Fruit fly (Drosophila melanogaster) whole organism, embryonic: ENCODE data around the gene XRCC1.

Source experiments
- Ada2b ChIP-seq: fragments of 200-800 bp; sonication (Bioruptor generic); IDR thresholded peaks from 2 replicates; pipeline ENCODE4 v1.3.6; 2022; ENCODE audit warnings: missing biosample characterization, missing genetic modification characterization
- CG10274 ChIP-seq: fragments of 200-800 bp; sonication (Bioruptor generic); optimal IDR thresholded peaks from 3 replicates; lab custom pipeline; 2017; ENCODE audit warnings: missing biosample characterization, mild to moderate bottlenecking, missing genetic modification characterization
- CG12071 ChIP-seq: fragments of 200-800 bp; sonication (Bioruptor generic); optimal IDR thresholded peaks from 3 replicates; lab custom pipeline; 2018; ENCODE audit warnings: missing biosample characterization, mild to moderate bottlenecking, missing genetic modification characterization
- CG12104 ChIP-seq: fragments of 200-800 bp; sonication (Bioruptor generic); optimal IDR thresholded peaks from 3 replicates; lab custom pipeline; 2016; ENCODE audit warnings: missing biosample characterization, missing genetic modification characterization
- CG1233 ChIP-seq: fragments of 200-800 bp; sonication (Bioruptor generic); optimal IDR thresholded peaks from 4 replicates; lab custom pipeline; 2018; ENCODE audit warnings: missing biosample characterization, mild to moderate bottlenecking, missing genetic modification characterization
- CG14014 ChIP-seq: fragments of 200-800 bp; sonication (Bioruptor generic); IDR thresholded peaks from 2 replicates; pipeline ENCODE4 v1.3.6; 2022; ENCODE audit warnings: missing biosample characterization, missing genetic modification characterization
- CG18599 ChIP-seq: fragments of 200-800 bp; sonication (Bioruptor generic); optimal IDR thresholded peaks from 3 replicates; lab custom pipeline; 2017; ENCODE audit warnings: missing biosample characterization, missing genetic modification characterization, mild to moderate bottlenecking, moderate library complexity, missing genetic modification reagents
- CG2199 ChIP-seq: fragments of 200-800 bp; sonication (Bioruptor generic); IDR thresholded peaks from 3 replicates; pipeline ENCODE4 v1.3.6; 2022; ENCODE audit warnings: missing biosample characterization, missing genetic modification characterization
- CG32772 ChIP-seq: fragments of 200-800 bp; sonication (Bioruptor generic); IDR thresholded peaks from 2 replicates; pipeline ENCODE4 v1.3.6; 2022; ENCODE audit warnings: missing biosample characterization, missing genetic modification characterization
- CG33213 ChIP-seq: fragments of 200-800 bp; sonication (Bioruptor generic); optimal IDR thresholded peaks from 3 replicates; lab custom pipeline; 2016; ENCODE audit warnings: missing biosample characterization, missing genetic modification characterization
- CG3847 ChIP-seq: fragments of 200-800 bp; sonication (Bioruptor generic); IDR thresholded peaks from 2 replicates; pipeline ENCODE4 v1.3.6; 2022; ENCODE audit warnings: missing biosample characterization, missing genetic modification characterization
- CG4404 ChIP-seq: fragments of 200-800 bp; sonication (Bioruptor generic); IDR thresholded peaks from 2 replicates; pipeline ENCODE4 v1.3.6; 2022; ENCODE audit warnings: missing biosample characterization, missing genetic modification characterization
- CG4730 ChIP-seq: fragments of 200-800 bp; sonication (Bioruptor generic); IDR thresholded peaks from 2 replicates; pipeline ENCODE4 v1.3.6; 2022; ENCODE audit warnings: missing biosample characterization, missing genetic modification characterization
- CG5180 ChIP-seq: fragments of 200-800 bp; sonication (Bioruptor generic); optimal IDR thresholded peaks from 3 replicates; lab custom pipeline; 2017; ENCODE audit warnings: missing biosample characterization, missing genetic modification characterization, mild to moderate bottlenecking, moderate library complexity, missing genetic modification reagents
- CG5245 ChIP-seq: fragments of 200-800 bp; sonication (Bioruptor generic); optimal IDR thresholded peaks from 3 replicates; lab custom pipeline; 2016; ENCODE audit warnings: missing biosample characterization, missing genetic modification characterization
- CG6765 ChIP-seq: fragments of 200-800 bp; sonication (Bioruptor generic); optimal IDR thresholded peaks from 3 replicates; lab custom pipeline; 2017; ENCODE audit warnings: missing biosample characterization, mild to moderate bottlenecking, missing genetic modification characterization
- CG7357 ChIP-seq: fragments of 200-800 bp; sonication (Bioruptor generic); IDR thresholded peaks from 3 replicates; pipeline ENCODE4 v1.3.6; 2022; ENCODE audit warnings: missing biosample characterization, missing genetic modification characterization
- CG8281 ChIP-seq: fragments of 200-800 bp; sonication (Bioruptor generic); optimal IDR thresholded peaks from 2 replicates; lab custom pipeline; 2018; ENCODE audit warnings: missing biosample characterization, mild to moderate bottlenecking, missing genetic modification characterization, moderate library complexity
- CG9215 ChIP-seq: fragments of 200-800 bp; sonication (Bioruptor generic); IDR thresholded peaks from 2 replicates; pipeline ENCODE4 v1.3.6; 2022; ENCODE audit warnings: missing biosample characterization, missing genetic modification characterization
- CG9437 ChIP-seq: fragments of 200-800 bp; sonication (Bioruptor generic); optimal IDR thresholded peaks from 2 replicates; lab custom pipeline; 2018; ENCODE audit warnings: missing biosample characterization, mild to moderate bottlenecking, missing genetic modification characterization
- Hr3 ChIP-seq: fragments of 200-800 bp; sonication (Bioruptor generic); optimal IDR thresholded peaks from 3 replicates; lab custom pipeline; 2016; ENCODE audit warnings: missing biosample characterization, missing genetic modification characterization
- Jarid2 ChIP-seq: fragments of 200-800 bp; sonication (Bioruptor generic); optimal IDR thresholded peaks from 3 replicates; lab custom pipeline; 2017; ENCODE audit warnings: mild to moderate bottlenecking, missing biosample characterization, missing genetic modification reagents, missing genetic modification characterization
- Lhr ChIP-seq: fragments of 200-800 bp; sonication (Bioruptor generic); optimal IDR thresholded peaks from 3 replicates; lab custom pipeline; 2017; ENCODE audit warnings: mild to moderate bottlenecking, missing biosample characterization, missing genetic modification reagents, missing genetic modification characterization
- MESR4 ChIP-seq: fragments of 200-800 bp; sonication (Bioruptor generic); optimal IDR thresholded peaks from 2 replicates; lab custom pipeline; 2018; ENCODE audit warnings: missing biosample characterization, mild to moderate bottlenecking, missing genetic modification characterization, moderate library complexity
- Mrtf ChIP-seq: fragments of 200-800 bp; sonication (Bioruptor generic); IDR thresholded peaks from 3 replicates; pipeline ENCODE4 v1.3.6; 2022; ENCODE audit warnings: missing biosample characterization, missing genetic modification characterization
- Pdp1 ChIP-seq, 2 experiments: fragments of 200-800 bp; sonication (Bioruptor generic); optimal IDR thresholded peaks; 3 replicates each; lab custom pipeline; 2016; ENCODE audit warnings: missing biosample characterization in 2 of 2, missing genetic modification characterization in 2 of 2, mild to moderate bottlenecking in 1 of 2, moderate library complexity in 1 of 2
- Spps ChIP-seq: fragments of 200-800 bp; sonication (Bioruptor generic); optimal IDR thresholded peaks from 2 replicates; lab custom pipeline; 2018; ENCODE audit warnings: missing biosample characterization, mild to moderate bottlenecking, missing genetic modification characterization
- Taf1 ChIP-seq: fragments of 200-800 bp; sonication (Bioruptor generic); IDR thresholded peaks from 2 replicates; pipeline ENCODE4 v1.3.6; 2022; ENCODE audit warnings: missing biosample characterization, missing genetic modification characterization
- Trl ChIP-seq, 3 experiments: fragments of >200 bp in 2 of 3; fragments of 200-800 bp in 1 of 3; sonication (Bioruptor generic) in 1 of 3; optimal IDR thresholded peaks; 2 replicates in 1 of 3; 3 replicates in 2 of 3; lab custom pipeline; 2016 to 2017; ENCODE audit warnings: missing biosample characterization in 1 of 3, missing genetic modification characterization in 1 of 3
- Xrp1 ChIP-seq: fragments of 200-800 bp; sonication (Bioruptor generic); IDR thresholded peaks from 2 replicates; pipeline ENCODE4 v1.3.6; 2022; ENCODE audit warnings: missing biosample characterization, missing genetic modification characterization
- abd-A ChIP-seq: fragments of 200-800 bp; sonication (Bioruptor generic); optimal IDR thresholded peaks from 3 replicates; lab custom pipeline; 2019; ENCODE audit warnings: missing biosample characterization, mild to moderate bottlenecking, missing genetic modification characterization, moderate library complexity
- ac ChIP-seq: fragments of 200-800 bp; sonication (Bioruptor generic); optimal IDR thresholded peaks from 3 replicates; lab custom pipeline; 2017; ENCODE audit warnings: missing biosample characterization, mild to moderate bottlenecking, missing genetic modification characterization
- ash1 ChIP-seq: fragments of 200-800 bp; sonication (Bioruptor generic); optimal IDR thresholded peaks from 2 replicates; lab custom pipeline; 2018; ENCODE audit warnings: missing biosample characterization, mild to moderate bottlenecking, missing genetic modification characterization
- ato ChIP-seq: fragments of 200-800 bp; sonication (Bioruptor generic); IDR thresholded peaks from 2 replicates; pipeline ENCODE4 v1.3.6; 2022; ENCODE audit warnings: missing biosample characterization, missing genetic modification characterization; ENCODE audit not compliant: partially characterized antibody
- az2 ChIP-seq: fragments of 200-800 bp; sonication (Bioruptor generic); optimal IDR thresholded peaks from 3 replicates; lab custom pipeline; 2016; ENCODE audit warnings: missing biosample characterization, missing genetic modification characterization
- da ChIP-seq: fragments of 200-800 bp; sonication (Bioruptor generic); optimal IDR thresholded peaks from 2 replicates; lab custom pipeline; 2016; ENCODE audit warnings: missing biosample characterization, missing genetic modification characterization
- fd3F ChIP-seq: fragments of 200-800 bp; sonication (Bioruptor generic); optimal IDR thresholded peaks from 2 replicates; lab custom pipeline; 2018; ENCODE audit warnings: missing biosample characterization, mild to moderate bottlenecking, missing genetic modification characterization, moderate library complexity
- fd64A ChIP-seq: fragments of 200-800 bp; sonication (Bioruptor generic); optimal IDR thresholded peaks from 3 replicates; lab custom pipeline; 2018; ENCODE audit warnings: missing biosample characterization, mild to moderate bottlenecking, missing genetic modification characterization
- gce ChIP-seq: fragments of 200-800 bp; sonication (Bioruptor generic); IDR thresholded peaks from 3 replicates; pipeline ENCODE4 v1.3.6; 2022; ENCODE audit warnings: missing biosample characterization, missing genetic modification characterization
- gro ChIP-seq: fragments of 200-800 bp; sonication (Bioruptor generic); optimal IDR thresholded peaks from 2 replicates; lab custom pipeline; 2016; ENCODE audit warnings: missing biosample characterization, missing genetic modification characterization
- h ChIP-seq: fragments of >200 bp; optimal IDR thresholded peaks from 2 replicates; lab custom pipeline; 2017
- hb ChIP-seq: fragments of 200-800 bp; sonication (Bioruptor generic); IDR thresholded peaks from 3 replicates; pipeline ENCODE4 v1.3.6; 2022; ENCODE audit warnings: missing biosample characterization, missing genetic modification characterization; ENCODE audit not compliant: partially characterized antibody
- ind ChIP-seq: fragments of 200-800 bp; sonication (Bioruptor generic); optimal IDR thresholded peaks from 3 replicates; lab custom pipeline; 2016; ENCODE audit warnings: missing biosample characterization, missing genetic modification characterization
- lov ChIP-seq, 2 experiments: fragments of 200-800 bp in 1 of 2; fragments of >200 bp in 1 of 2; sonication (Bioruptor generic) in 1 of 2; IDR thresholded peaks in 1 of 2; optimal IDR thresholded peaks in 1 of 2; 2 replicates in 1 of 2; 3 replicates in 1 of 2; pipeline versions ENCODE4 v1.3.6 to Lab custom; 2017 to 2022; ENCODE audit warnings: missing biosample characterization in 1 of 2, missing genetic modification characterization in 1 of 2
- odd ChIP-seq: fragments of 200-800 bp; sonication (Bioruptor generic); optimal IDR thresholded peaks from 2 replicates; lab custom pipeline; 2017; ENCODE audit warnings: missing biosample characterization, mild to moderate bottlenecking, missing genetic modification characterization
- peb ChIP-seq: fragments of 200-800 bp; sonication (Bioruptor generic); IDR thresholded peaks from 2 replicates; pipeline ENCODE4 v1.3.6; 2022; ENCODE audit warnings: missing biosample characterization, missing genetic modification characterization
- schlank ChIP-seq: fragments of 200-800 bp; sonication (Bioruptor generic); optimal IDR thresholded peaks from 2 replicates; lab custom pipeline; 2018; ENCODE audit warnings: missing biosample characterization, mild to moderate bottlenecking, missing genetic modification characterization
- sens ChIP-seq: fragments of 200-800 bp; sonication (Bioruptor generic); peaks from one replicate; lab custom pipeline; 2016; ENCODE audit warnings: missing biosample characterization, missing genetic modification characterization
- wor ChIP-seq: fragments of 200-800 bp; sonication (Bioruptor generic); IDR thresholded peaks from 2 replicates; pipeline ENCODE4 v1.3.6; 2022; ENCODE audit warnings: missing biosample characterization, missing genetic modification characterization

XRCC1 gene

dm6 chrX:5329266-5329898, at the start of gene XRCC1, which contains the start of gene CG3309 (continued):
- TF ChIP-seq hb = peak; percentile 81
- no peak for TF ChIP-seq ash1
- TF ChIP-seq CG8281 (tag; lab: Kevin White, UChicago) = no peak
- TF ChIP-seq CG32772 (GFP tag; lab: Robert Waterston, UW) = 0 out of 2 replicates have a peak, but pooled peaks have one; percentile 28
- TF ChIP-seq Lhr (GFP tag; lab: Kevin White, UChicago) = peak; percentile 6
- TF ChIP-seq da (GFP tag; lab: Kevin White, UChicago) = no peak
- no peak for TF ChIP-seq CG33213
- TF ChIP-seq abd-A (tag; lab: Kevin White, UChicago) = no peak
- peak; percentile 49 for TF ChIP-seq CG9215
- TF ChIP-seq CG6765 = peak; percentile 3
- TF ChIP-seq h (lab: Kevin White, UChicago) = no peak
- no peak for TF ChIP-seq CG12071 (GFP tag; lab: Kevin White, UChicago)
- no peak for TF ChIP-seq Taf1 (GFP tag; lab: Robert Waterston, UW)
- TF ChIP-seq wor (GFP tag; lab: Robert Waterston, UW) = peak; percentile 22; the same call in 1 of the 2 replicates
- peak; percentile 73 for TF ChIP-seq sens (GFP tag; lab: Kevin White, UChicago)
- peak; percentile 19 for TF ChIP-seq CG12104 (GFP tag; lab: Kevin White, UChicago)
- no peak for TF ChIP-seq CG5180 (GFP tag; lab: Kevin White, UChicago)
- TF ChIP-seq CG1233 (GFP tag; lab: Kevin White, UChicago) = peak; percentile 2
- TF ChIP-seq MESR4 (GFP tag; lab: Kevin White, UChicago) = no peak
- TF ChIP-seq gce (GFP tag; lab: Robert Waterston, UW) = no peak
- no peak for TF ChIP-seq Trl (optimal IDR thresholded peaks at IDR 0.05; lab: Kevin White, UChicago)
- TF ChIP-seq Trl (GFP tag; optimal IDR thresholded peaks at IDR 0.05; lab: Kevin White, UChicago) = no peak
- no peak for TF ChIP-seq fd64A (GFP tag; lab: Kevin White, UChicago)
- no peak for TF ChIP-seq fd3F (GFP tag; lab: Kevin White, UChicago)
- TF ChIP-seq Spps (tag; lab: Kevin White, UChicago) = no peak
- TF ChIP-seq Pdp1 (GFP tag; optimal IDR thresholded peaks at IDR 0.05; lab: Kevin White, UChicago) = peak in 1 of 2 experiments; percentile 15
- peak; percentile 45; the same call in 1 of the 2 replicates for TF ChIP-seq CG4404 (GFP tag; lab: Robert Waterston, UW)
- no peak for TF ChIP-seq Jarid2 (GFP tag; lab: Kevin White, UChicago)
- TF ChIP-seq peb (GFP tag; lab: Robert Waterston, UW) = peak; percentile 27; the same call in 1 of the 2 replicates
- TF ChIP-seq az2 (GFP tag; lab: Kevin White, UChicago) = peak; percentile 31
- TF ChIP-seq ac (GFP tag; lab: Kevin White, UChicago) = no peak
- no peak for TF ChIP-seq Ada2b
- no peak for TF ChIP-seq lov (optimal IDR thresholded peaks at IDR 0.05; lab: Kevin White, UChicago)
- TF ChIP-seq lov (GFP tag; IDR thresholded peaks at IDR 0.05; lab: Robert Waterston, UW) = no peak
- TF ChIP-seq Mrtf = no peak
- 0 out of 2 replicates have a peak, but pooled peaks have one; percentile 25 for TF ChIP-seq CG4730 (GFP tag; lab: Robert Waterston, UW)
- peak; percentile 54 for TF ChIP-seq CG3847 (GFP tag; lab: Robert Waterston, UW)
- peak; percentile 52; the same call in 1 of the 2 replicates for TF ChIP-seq Xrp1
- no peak for TF ChIP-seq CG2199 (GFP tag; lab: Robert Waterston, UW)
- TF ChIP-seq gro = no peak
- TF ChIP-seq CG18599 (GFP tag; lab: Kevin White, UChicago) = no peak
- TF ChIP-seq CG5245 = no peak
- TF ChIP-seq schlank (tag; lab: Kevin White, UChicago) = no peak
- TF ChIP-seq CG10274 = no peak
- no peak for TF ChIP-seq odd (GFP tag; lab: Kevin White, UChicago)
- peak; percentile 55 for TF ChIP-seq ato (GFP tag; lab: Robert Waterston, UW)
- peak; percentile 54 for TF ChIP-seq Hr3 (GFP tag; lab: Kevin White, UChicago)
- peak; percentile 55; the same call in 1 of the 2 replicates for TF ChIP-seq CG14014 (GFP tag; lab: Robert Waterston, UW)
- TF ChIP-seq ind (GFP tag; lab: Kevin White, UChicago) = peak; percentile 31
- TF ChIP-seq CG7357 (GFP tag; lab: Robert Waterston, UW) = peak; percentile 33; the same call in 1 of the 3 replicates
- peak; percentile 36 for TF ChIP-seq CG9437 (GFP tag; lab: Kevin White, UChicago)
